Fruit fly (Drosophila melanogaster) whole organism, embryonic: ENCODE data around the gene Oatp30B.
A peak's percentile ranks its signal among the peaks of the same experiment; 100 is the strongest.

Experiments used
- Bgb ChIP-seq: fragments of 200-800 bp; sonication (Bioruptor generic); IDR thresholded peaks from 2 replicates; pipeline ENCODE4 v1.3.6; 2022; ENCODE audit warnings: missing biosample characterization, missing genetic modification characterization; ENCODE audit not compliant: partially characterized antibody
- Blimp-1 ChIP-seq: fragments of 200-800 bp; sonication (Bioruptor generic); optimal IDR thresholded peaks from 3 replicates; lab custom pipeline; 2018; ENCODE audit warnings: missing biosample characterization, missing genetic modification characterization, mild to moderate bottlenecking, moderate library complexity, missing genetic modification reagents
- BtbVII ChIP-seq: fragments of 200-800 bp; sonication (Bioruptor generic); optimal IDR thresholded peaks from 3 replicates; lab custom pipeline; 2017; ENCODE audit warnings: missing biosample characterization, mild to moderate bottlenecking, missing genetic modification characterization
- CG10565 ChIP-seq: fragments of 200-800 bp; sonication (Bioruptor generic); optimal IDR thresholded peaks from 3 replicates; lab custom pipeline; 2016; ENCODE audit warnings: missing biosample characterization, mild to moderate bottlenecking, missing genetic modification characterization
- CG13287 ChIP-seq: fragments of 200-800 bp; sonication (Bioruptor generic); IDR thresholded peaks from 2 replicates; pipeline ENCODE4 v1.3.6; 2022; ENCODE audit warnings: missing biosample characterization, missing genetic modification characterization; ENCODE audit not compliant: partially characterized antibody
- CG13894 ChIP-seq: fragments of 200-800 bp; sonication (Bioruptor generic); optimal IDR thresholded peaks from 3 replicates; lab custom pipeline; 2018; ENCODE audit warnings: missing biosample characterization, mild to moderate bottlenecking, missing genetic modification characterization, moderate library complexity
- CG2120 ChIP-seq: fragments of 200-800 bp; sonication (Bioruptor generic); optimal IDR thresholded peaks from 3 replicates; lab custom pipeline; 2016; ENCODE audit warnings: missing biosample characterization, missing genetic modification characterization
- CG30020 ChIP-seq: fragments of 200-800 bp; optimal IDR thresholded peaks from 2 replicates; lab custom pipeline; 2019; ENCODE audit warnings: missing biosample characterization, mild to moderate bottlenecking, missing genetic modification characterization, moderate library complexity
- CG33557 ChIP-seq: fragments of 200-800 bp; sonication (Bioruptor generic); optimal IDR thresholded peaks from 2 replicates; lab custom pipeline; 2019; ENCODE audit warnings: missing biosample characterization, mild to moderate bottlenecking, missing genetic modification characterization, moderate library complexity
- CG3838 ChIP-seq: fragments of 200-800 bp; sonication (Bioruptor generic); optimal IDR thresholded peaks from 3 replicates; lab custom pipeline; 2016; ENCODE audit warnings: missing biosample characterization, missing genetic modification characterization
- CG43689 ChIP-seq: fragments of 200-800 bp; sonication (Bioruptor generic); IDR thresholded peaks from 2 replicates; pipeline ENCODE4 v1.3.6; 2022; ENCODE audit warnings: missing biosample characterization, missing genetic modification characterization
- CG5953 ChIP-seq: fragments of 200-800 bp; sonication (Bioruptor generic); IDR thresholded peaks from 2 replicates; pipeline ENCODE4 v1.3.6; 2022; ENCODE audit warnings: missing biosample characterization, missing genetic modification characterization
- CG6175 ChIP-seq: fragments of 200-800 bp; sonication (Bioruptor generic); IDR thresholded peaks from 3 replicates; pipeline ENCODE4 v1.3.6; 2022; ENCODE audit warnings: missing biosample characterization, missing genetic modification characterization
- CG7928 ChIP-seq: fragments of 200-800 bp; sonication (Bioruptor generic); optimal IDR thresholded peaks from 2 replicates; lab custom pipeline; 2017; ENCODE audit warnings: missing biosample characterization, mild to moderate bottlenecking, missing genetic modification characterization
- CG8388 ChIP-seq: fragments of 200-800 bp; sonication (Bioruptor generic); optimal IDR thresholded peaks from 2 replicates; lab custom pipeline; 2019; ENCODE audit warnings: missing biosample characterization, mild to moderate bottlenecking, missing genetic modification characterization, moderate library complexity
- CG9609 ChIP-seq: fragments of 200-800 bp; sonication (Bioruptor generic); optimal IDR thresholded peaks from 3 replicates; lab custom pipeline; 2016; ENCODE audit warnings: missing biosample characterization, missing genetic modification characterization
- Dip2 ChIP-seq: fragments of 200-800 bp; sonication (Bioruptor generic); IDR thresholded peaks from 2 replicates; pipeline ENCODE4 v1.3.6; 2022; ENCODE audit warnings: missing biosample characterization, missing genetic modification characterization
- Doc3 ChIP-seq: fragments of 200-800 bp; sonication (Bioruptor generic); IDR thresholded peaks from 3 replicates; pipeline ENCODE4 v1.3.6; 2022; ENCODE audit warnings: missing biosample characterization, missing genetic modification characterization; ENCODE audit not compliant: partially characterized antibody
- Hr39 ChIP-seq: fragments of >200 bp; optimal IDR thresholded peaks from 2 replicates; lab custom pipeline; 2017
- Hr51 ChIP-seq, 2 experiments: fragments of 200-800 bp; sonication (Bioruptor generic); optimal IDR thresholded peaks; 2 replicates in 1 of 2; 3 replicates in 1 of 2; lab custom pipeline; 2016 to 2018; ENCODE audit warnings: missing biosample characterization in 2 of 2, missing genetic modification characterization in 2 of 2, mild to moderate bottlenecking in 1 of 2, moderate library complexity in 1 of 2
- Jarid2 ChIP-seq: fragments of 200-800 bp; sonication (Bioruptor generic); optimal IDR thresholded peaks from 3 replicates; lab custom pipeline; 2017; ENCODE audit warnings: mild to moderate bottlenecking, missing biosample characterization, missing genetic modification reagents, missing genetic modification characterization
- MTF-1 ChIP-seq: fragments of 200-800 bp; sonication (Bioruptor generic); optimal IDR thresholded peaks from 2 replicates; lab custom pipeline; 2018; ENCODE audit warnings: missing biosample characterization, mild to moderate bottlenecking, missing genetic modification characterization, borderline replicate concordance
- NfI ChIP-seq: fragments of 200-800 bp; sonication (Bioruptor generic); optimal IDR thresholded peaks from 3 replicates; lab custom pipeline; 2018; ENCODE audit warnings: missing biosample characterization, mild to moderate bottlenecking, missing genetic modification characterization, moderate library complexity
- PHDP ChIP-seq: fragments of 200-800 bp; sonication (Bioruptor generic); optimal IDR thresholded peaks from 3 replicates; lab custom pipeline; 2018; ENCODE audit warnings: missing biosample characterization, mild to moderate bottlenecking, missing genetic modification characterization, moderate library complexity
- Ptx1 ChIP-seq: fragments of 200-800 bp; sonication (Bioruptor generic); IDR thresholded peaks from 2 replicates; pipeline ENCODE4 v1.3.6; 2022; ENCODE audit warnings: missing biosample characterization, missing genetic modification characterization
- TFAM ChIP-seq: fragments of 200-800 bp; sonication (Bioruptor generic); optimal IDR thresholded peaks from 2 replicates; lab custom pipeline; 2017; ENCODE audit warnings: missing biosample characterization, missing genetic modification characterization, inconsistent platforms
- Tbp ChIP-seq: fragments of >200 bp; optimal IDR thresholded peaks from 2 replicates; lab custom pipeline; 2018; ENCODE audit warnings: missing biosample characterization, missing genetic modification characterization
- bowl ChIP-seq: fragments of 200-800 bp; sonication (Bioruptor generic); IDR thresholded peaks from 2 replicates; pipeline ENCODE4 v1.3.6; 2022; ENCODE audit warnings: missing biosample characterization, missing genetic modification characterization
- btn ChIP-seq: fragments of 200-800 bp; sonication (Bioruptor generic); optimal IDR thresholded peaks from 2 replicates; lab custom pipeline; 2016; ENCODE audit warnings: missing biosample characterization, missing genetic modification characterization
- fd64A ChIP-seq: fragments of 200-800 bp; sonication (Bioruptor generic); optimal IDR thresholded peaks from 3 replicates; lab custom pipeline; 2018; ENCODE audit warnings: missing biosample characterization, mild to moderate bottlenecking, missing genetic modification characterization
- gfzf ChIP-seq: fragments of 200-800 bp; sonication (Bioruptor generic); optimal IDR thresholded peaks from 2 replicates; lab custom pipeline; 2016; ENCODE audit warnings: missing biosample characterization, mild to moderate bottlenecking, missing genetic modification characterization, moderate library complexity
- gro ChIP-seq: fragments of 200-800 bp; sonication (Bioruptor generic); optimal IDR thresholded peaks from 2 replicates; lab custom pipeline; 2016; ENCODE audit warnings: missing biosample characterization, missing genetic modification characterization
- hb ChIP-seq: fragments of 200-800 bp; sonication (Bioruptor generic); IDR thresholded peaks from 3 replicates; pipeline ENCODE4 v1.3.6; 2022; ENCODE audit warnings: missing biosample characterization, missing genetic modification characterization; ENCODE audit not compliant: partially characterized antibody
- her ChIP-seq: fragments of 200-800 bp; sonication (Bioruptor generic); optimal IDR thresholded peaks from 2 replicates; lab custom pipeline; 2016; ENCODE audit warnings: missing biosample characterization, missing genetic modification characterization
- ind ChIP-seq: fragments of 200-800 bp; sonication (Bioruptor generic); optimal IDR thresholded peaks from 3 replicates; lab custom pipeline; 2016; ENCODE audit warnings: missing biosample characterization, missing genetic modification characterization
- knrl ChIP-seq: fragments of 200-800 bp; sonication (Bioruptor generic); IDR thresholded peaks from 3 replicates; pipeline ENCODE4 v1.3.6; 2022; ENCODE audit warnings: missing biosample characterization, missing genetic modification characterization; ENCODE audit not compliant: partially characterized antibody
- maf-S ChIP-seq: fragments of 200-800 bp; sonication (Bioruptor generic); optimal IDR thresholded peaks from 2 replicates; lab custom pipeline; 2016; ENCODE audit warnings: missing biosample characterization, missing genetic modification characterization
- nau ChIP-seq: fragments of 200-800 bp; sonication (Bioruptor generic); optimal IDR thresholded peaks from 3 replicates; lab custom pipeline; 2017; ENCODE audit warnings: missing biosample characterization, mild to moderate bottlenecking, missing genetic modification characterization, missing genetic modification reagents
- odd ChIP-seq: fragments of 200-800 bp; sonication (Bioruptor generic); optimal IDR thresholded peaks from 2 replicates; lab custom pipeline; 2017; ENCODE audit warnings: missing biosample characterization, mild to moderate bottlenecking, missing genetic modification characterization
- onecut ChIP-seq: fragments of 200-800 bp; sonication (Bioruptor generic); IDR thresholded peaks from 2 replicates; pipeline ENCODE4 v1.3.6; 2022; ENCODE audit warnings: missing biosample characterization, missing genetic modification characterization
- schlank ChIP-seq: fragments of 200-800 bp; sonication (Bioruptor generic); optimal IDR thresholded peaks from 2 replicates; lab custom pipeline; 2018; ENCODE audit warnings: missing biosample characterization, mild to moderate bottlenecking, missing genetic modification characterization
- sd ChIP-seq: fragments of 200-800 bp; sonication (Bioruptor generic); optimal IDR thresholded peaks from 3 replicates; lab custom pipeline; 2018; ENCODE audit warnings: missing biosample characterization, mild to moderate bottlenecking, missing genetic modification characterization, moderate library complexity
- seq ChIP-seq: fragments of 200-800 bp; sonication (Bioruptor generic); IDR thresholded peaks from 2 replicates; pipeline ENCODE4 v1.3.6; 2022; ENCODE audit warnings: missing biosample characterization, missing genetic modification characterization
- shn ChIP-seq: fragments of 200-800 bp; sonication (Bioruptor generic); optimal IDR thresholded peaks from 3 replicates; lab custom pipeline; 2016; ENCODE audit warnings: missing biosample characterization, missing genetic modification characterization
- slbo ChIP-seq: fragments of 200-800 bp; sonication (Bioruptor generic); IDR thresholded peaks from 2 replicates; pipeline ENCODE4 v1.3.6; 2022; ENCODE audit warnings: missing biosample characterization, missing genetic modification characterization
- tgo ChIP-seq: fragments of 200-800 bp; sonication (Bioruptor generic); IDR thresholded peaks from 3 replicates; pipeline ENCODE4 v1.3.6; 2022; ENCODE audit warnings: missing biosample characterization, missing genetic modification characterization
- tna ChIP-seq: fragments of 200-800 bp; sonication (Bioruptor generic); IDR thresholded peaks from 2 replicates; pipeline ENCODE4 v1.3.6; 2022; ENCODE audit warnings: missing biosample characterization, missing genetic modification characterization; ENCODE audit not compliant: partially characterized antibody
- toy ChIP-seq: fragments of 200-800 bp; sonication (Bioruptor generic); IDR thresholded peaks from 2 replicates; pipeline ENCODE4 v1.3.6; 2022; ENCODE audit warnings: missing biosample characterization, missing genetic modification characterization
- ttk ChIP-seq: fragments of 200-800 bp; sonication (Bioruptor generic); IDR thresholded peaks from 2 replicates; pipeline ENCODE4 v2.1.2; 2022; ENCODE audit warnings: missing biosample characterization, missing genetic modification characterization
- zen2 ChIP-seq: fragments of 200-800 bp; sonication (Bioruptor generic); IDR thresholded peaks from 3 replicates; pipeline ENCODE4 v1.3.6; 2022; ENCODE audit warnings: missing biosample characterization, missing genetic modification characterization; ENCODE audit not compliant: partially characterized antibody
- zf30C ChIP-seq: fragments of 200-800 bp; sonication (Bioruptor generic); optimal IDR thresholded peaks from 3 replicates; lab custom pipeline; 2018; ENCODE audit warnings: missing biosample characterization, mild to moderate bottlenecking, missing genetic modification characterization

Oatp30B gene

dm6 chr2L:9494663-9495417, 26.2 kb upstream of the Oatp30B start, which contains the start of gene Gdi (continued):
- TF ChIP-seq CG30020 (tag; lab: Kevin White, UChicago): no peak
- TF ChIP-seq fd64A (GFP tag; lab: Kevin White, UChicago): no peak
- peak; percentile 9 for TF ChIP-seq CG9609 (GFP tag; lab: Kevin White, UChicago)
- no peak for TF ChIP-seq CG33557 (GFP tag; lab: Kevin White, UChicago)
- TF ChIP-seq CG6175 (GFP tag; lab: Robert Waterston, UW): no peak
- no peak for TF ChIP-seq Ptx1 (GFP tag; lab: Robert Waterston, UW)
- no peak for TF ChIP-seq ttk (GFP tag; lab: Robert Waterston, UW)
- TF ChIP-seq slbo: peak; percentile 74
- peak; percentile 34; the same call in 2 of the 3 replicates for TF ChIP-seq Doc3 (GFP tag; lab: Robert Waterston, UW)
- no peak for TF ChIP-seq CG5953 (GFP tag; lab: Robert Waterston, UW)
- TF ChIP-seq Hr51 (GFP tag; optimal IDR thresholded peaks at IDR 0.05; lab: Kevin White, UChicago): no peak
- no peak for TF ChIP-seq odd (GFP tag; lab: Kevin White, UChicago)
- no peak for TF ChIP-seq toy (GFP tag; lab: Robert Waterston, UW)
- no peak for TF ChIP-seq seq (GFP tag; lab: Robert Waterston, UW)
- TF ChIP-seq tgo: no peak
- TF ChIP-seq Bgb (GFP tag; lab: Robert Waterston, UW): peak; percentile 23
- TF ChIP-seq BtbVII: no peak
- no peak for TF ChIP-seq hb
- no peak for TF ChIP-seq Tbp
- no peak for TF ChIP-seq zf30C
- no peak for TF ChIP-seq CG3838
- TF ChIP-seq Blimp-1: no peak
- TF ChIP-seq CG10565 (GFP tag; lab: Kevin White, UChicago): no peak
- no peak for TF ChIP-seq CG8388
- TF ChIP-seq ind (GFP tag; lab: Kevin White, UChicago): peak; percentile 42
- peak; percentile 26 for TF ChIP-seq maf-S (GFP tag; lab: Kevin White, UChicago)
- no peak for TF ChIP-seq tna
- TF ChIP-seq PHDP (tag; lab: Kevin White, UChicago): peak; percentile 12
- no peak for TF ChIP-seq MTF-1 (GFP tag; lab: Kevin White, UChicago)
- no peak for TF ChIP-seq Dip2
- TF ChIP-seq nau (GFP tag; lab: Kevin White, UChicago): no peak
- TF ChIP-seq zen2 (GFP tag; lab: Robert Waterston, UW): no peak; the same call in 2 of the 3 replicates
- no peak for TF ChIP-seq bowl (GFP tag; lab: Robert Waterston, UW)
- peak; percentile 95 for TF ChIP-seq CG7928 (GFP tag; lab: Kevin White, UChicago)
- peak; percentile 34 for TF ChIP-seq NfI (GFP tag; lab: Kevin White, UChicago)
- TF ChIP-seq Hr39 (lab: Kevin White, UChicago): no peak
- no peak for TF ChIP-seq schlank (tag; lab: Kevin White, UChicago)

DNA sequence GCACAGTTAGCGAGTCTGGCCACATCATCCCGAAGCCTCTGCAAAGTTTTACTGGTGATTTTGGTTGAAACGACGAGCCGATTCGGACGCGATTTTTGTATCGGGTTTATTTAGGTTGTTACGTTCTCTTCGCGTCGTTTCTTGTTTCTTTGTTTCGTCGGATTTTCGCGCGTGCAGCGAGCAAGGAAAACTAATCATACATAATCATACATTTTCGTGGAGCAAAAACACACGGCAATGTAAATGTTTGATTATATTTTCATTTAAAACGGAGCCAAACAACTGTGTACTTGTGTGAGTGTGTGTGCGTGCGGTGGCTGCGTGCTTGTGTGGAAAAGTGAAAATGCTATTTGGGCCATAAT, 25.6 kb upstream of the Oatp30B start, which contains the start of gene CG33298:
Gene CG33298, plus strand, starts transcription at position 57 of the 362 bp plus-strand sequence.
- TF ChIP-seq sd (tag; lab: Kevin White, UChicago): peak; percentile 44
- TF ChIP-seq TFAM (GFP tag; lab: Kevin White, UChicago): no peak
- no peak for TF ChIP-seq onecut (GFP tag; lab: Robert Waterston, UW)
- TF ChIP-seq knrl (GFP tag; lab: Robert Waterston, UW): no peak
- TF ChIP-seq zf30C: no peak
- TF ChIP-seq nau (GFP tag; lab: Kevin White, UChicago): peak; percentile 15
- TF ChIP-seq CG13287 (GFP tag; lab: Robert Waterston, UW): peak; percentile 21
- TF ChIP-seq CG43689 (GFP tag; lab: Robert Waterston, UW): no peak
- peak; percentile 43 for TF ChIP-seq CG13894
- peak; percentile 84 for TF ChIP-seq Jarid2
- no peak for TF ChIP-seq btn (GFP tag; lab: Kevin White, UChicago)
- peak; percentile 29 for TF ChIP-seq gro (GFP tag; lab: Kevin White, UChicago)
- TF ChIP-seq shn (GFP tag; lab: Kevin White, UChicago): no peak
- TF ChIP-seq gfzf (GFP tag; lab: Kevin White, UChicago): peak; percentile 57
- no peak for TF ChIP-seq CG2120
- TF ChIP-seq her (GFP tag; lab: Kevin White, UChicago): no peak
